Fruit fly (Drosophila melanogaster) whole organism, embryonic: ENCODE results near the gene Hf.

Experiments
- B-H2 ChIP-seq: fragments of 200-800 bp; sonication (Bioruptor generic); optimal IDR thresholded peaks from 2 replicates; lab custom pipeline; 2018; ENCODE audit warnings: missing biosample characterization, mild to moderate bottlenecking, missing genetic modification characterization
- CG10565 ChIP-seq: fragments of 200-800 bp; sonication (Bioruptor generic); optimal IDR thresholded peaks from 3 replicates; lab custom pipeline; 2016; ENCODE audit warnings: missing biosample characterization, mild to moderate bottlenecking, missing genetic modification characterization
- CG11456 ChIP-seq: fragments of 200-800 bp; sonication (Bioruptor generic); IDR thresholded peaks from 3 replicates; pipeline ENCODE4 v1.3.6; 2022; ENCODE audit warnings: missing biosample characterization, missing genetic modification characterization
- CG11696 ChIP-seq: fragments of 200-800 bp; sonication (Bioruptor generic); IDR thresholded peaks from 2 replicates; pipeline ENCODE4 v1.3.6; 2022; ENCODE audit warnings: missing biosample characterization, missing genetic modification characterization
- CG12236 ChIP-seq: fragments of 200-800 bp; sonication (Bioruptor generic); optimal IDR thresholded peaks from 2 replicates; lab custom pipeline; 2016; ENCODE audit warnings: missing biosample characterization, missing genetic modification characterization
- CG1233 ChIP-seq: fragments of 200-800 bp; sonication (Bioruptor generic); optimal IDR thresholded peaks from 4 replicates; lab custom pipeline; 2018; ENCODE audit warnings: missing biosample characterization, mild to moderate bottlenecking, missing genetic modification characterization
- CG13775 ChIP-seq: fragments of 200-800 bp; sonication (Bioruptor generic); optimal IDR thresholded peaks from 3 replicates; lab custom pipeline; 2017; ENCODE audit warnings: missing biosample characterization, mild to moderate bottlenecking, missing genetic modification characterization
- CG16813 ChIP-seq: fragments of 200-800 bp; sonication (Bioruptor generic); IDR thresholded peaks from 3 replicates; pipeline ENCODE4 v1.3.6; 2022; ENCODE audit warnings: missing biosample characterization, missing genetic modification characterization; ENCODE audit not compliant: partially characterized antibody
- CG1832 ChIP-seq: fragments of 200-800 bp; sonication (Bioruptor generic); optimal IDR thresholded peaks from 2 replicates; lab custom pipeline; 2017; ENCODE audit warnings: missing biosample characterization, mild to moderate bottlenecking, missing genetic modification characterization, inconsistent platforms
- CG2678 ChIP-seq: fragments of 200-800 bp; sonication (Bioruptor generic); optimal IDR thresholded peaks from 3 replicates; lab custom pipeline; 2019; ENCODE audit warnings: missing biosample characterization, mild to moderate bottlenecking, missing genetic modification characterization, moderate library complexity
- CG3281 ChIP-seq: fragments of 200-800 bp; sonication (Bioruptor generic); optimal IDR thresholded peaks from 3 replicates; lab custom pipeline; 2017; ENCODE audit warnings: missing biosample characterization, mild to moderate bottlenecking, missing genetic modification characterization
- CG33213 ChIP-seq: fragments of 200-800 bp; sonication (Bioruptor generic); optimal IDR thresholded peaks from 3 replicates; lab custom pipeline; 2016; ENCODE audit warnings: missing biosample characterization, missing genetic modification characterization
- CG4820 ChIP-seq: fragments of 200-800 bp; sonication (Bioruptor generic); optimal IDR thresholded peaks from 3 replicates; lab custom pipeline; 2016; ENCODE audit warnings: missing biosample characterization, missing genetic modification characterization
- CG7786 ChIP-seq: fragments of 200-800 bp; sonication (Bioruptor generic); optimal IDR thresholded peaks from 2 replicates; lab custom pipeline; 2016; ENCODE audit warnings: missing biosample characterization, missing genetic modification characterization
- CG9727 ChIP-seq: fragments of 200-800 bp; sonication (Bioruptor generic); optimal IDR thresholded peaks from 3 replicates; lab custom pipeline; 2017; ENCODE audit warnings: missing biosample characterization, mild to moderate bottlenecking, missing genetic modification characterization
- CkIIα-i1 ChIP-seq: fragments of 200-800 bp; sonication (Bioruptor generic); IDR thresholded peaks from 2 replicates; pipeline ENCODE4 v1.3.6; 2022; ENCODE audit warnings: missing biosample characterization, missing genetic modification characterization
- Dll ChIP-seq: fragments of 200-800 bp; sonication (Bioruptor generic); IDR thresholded peaks from 4 replicates; pipeline ENCODE4 v1.3.6; 2022; ENCODE audit warnings: missing biosample characterization, missing genetic modification characterization; ENCODE audit not compliant: partially characterized antibody
- Dp ChIP-seq: fragments of 200-800 bp; sonication (Bioruptor generic); optimal IDR thresholded peaks from 2 replicates; lab custom pipeline; 2018; ENCODE audit warnings: missing biosample characterization, mild to moderate bottlenecking, missing genetic modification characterization, moderate library complexity
- Eip74EF ChIP-seq, 2 experiments: fragments of 200-800 bp in 1 of 2; fragments of >200 bp in 1 of 2; sonication (Bioruptor generic) in 1 of 2; optimal IDR thresholded peaks; 2 replicates each; lab custom pipeline; 2017 to 2019; ENCODE audit warnings: missing biosample characterization in 2 of 2, missing genetic modification characterization in 2 of 2, mild to moderate bottlenecking in 1 of 2, moderate library complexity in 1 of 2
- HLHmδ ChIP-seq: fragments of 200-800 bp; sonication (Bioruptor generic); optimal IDR thresholded peaks from 2 replicates; lab custom pipeline; 2018; ENCODE audit warnings: missing biosample characterization, mild to moderate bottlenecking, missing genetic modification characterization, moderate library complexity
- HmgZ ChIP-seq: fragments of 200-800 bp; sonication (Bioruptor generic); optimal IDR thresholded peaks from 2 replicates; lab custom pipeline; 2018; ENCODE audit warnings: missing biosample characterization, mild to moderate bottlenecking, missing genetic modification characterization
- Hmr ChIP-seq: fragments of 200-800 bp; sonication (Bioruptor generic); optimal IDR thresholded peaks from 3 replicates; lab custom pipeline; 2017; ENCODE audit warnings: mild to moderate bottlenecking, missing biosample characterization, missing genetic modification reagents, missing genetic modification characterization
- Hmx ChIP-seq: fragments of 200-800 bp; sonication (Bioruptor generic); optimal IDR thresholded peaks from 2 replicates; lab custom pipeline; 2016; ENCODE audit warnings: missing biosample characterization, missing genetic modification characterization
- Jarid2 ChIP-seq: fragments of 200-800 bp; sonication (Bioruptor generic); optimal IDR thresholded peaks from 3 replicates; lab custom pipeline; 2017; ENCODE audit warnings: mild to moderate bottlenecking, missing biosample characterization, missing genetic modification reagents, missing genetic modification characterization
- Sox102F ChIP-seq: fragments of 200-800 bp; sonication (Bioruptor generic); optimal IDR thresholded peaks from 2 replicates; lab custom pipeline; 2018; ENCODE audit warnings: missing biosample characterization, mild to moderate bottlenecking, missing genetic modification characterization, moderate library complexity
- Stat92E ChIP-seq, 3 experiments: fragments of >200 bp in 2 of 3; fragments of 200-800 bp in 1 of 3; sonication (Bioruptor generic) in 1 of 3; optimal IDR thresholded peaks; 2 replicates each; lab custom pipeline; 2017 to 2019; ENCODE audit warnings: missing biosample characterization in 3 of 3, missing genetic modification characterization in 3 of 3, mild to moderate bottlenecking in 1 of 3, moderate library complexity in 1 of 3
- amos ChIP-seq: fragments of 200-800 bp; sonication (Bioruptor generic); IDR thresholded peaks from 2 replicates; pipeline ENCODE4 v1.3.6; 2022; ENCODE audit warnings: missing biosample characterization, missing genetic modification characterization; ENCODE audit not compliant: partially characterized antibody
- bsh ChIP-seq, 2 experiments: fragments of 200-800 bp; sonication (Bioruptor generic); optimal IDR thresholded peaks; 2 replicates each; lab custom pipeline; 2017 to 2018; ENCODE audit warnings: mild to moderate bottlenecking in 2 of 2, missing biosample characterization in 2 of 2, missing genetic modification characterization in 2 of 2, moderate library complexity in 1 of 2
- caup ChIP-seq: fragments of 200-800 bp; sonication (Bioruptor generic); optimal IDR thresholded peaks from 3 replicates; lab custom pipeline; 2017; ENCODE audit warnings: missing biosample characterization, mild to moderate bottlenecking, missing genetic modification characterization, moderate library complexity; ENCODE audit not compliant: severe bottlenecking
- croc ChIP-seq: fragments of 200-800 bp; sonication (Bioruptor generic); conservative IDR thresholded peaks from 3 replicates; pipeline ENCODE4 v1.3.6; 2022; ENCODE audit warnings: missing biosample characterization, missing genetic modification characterization
- crol ChIP-seq: fragments of 200-800 bp; sonication (Bioruptor generic); IDR thresholded peaks from 2 replicates; pipeline ENCODE4 v1.3.6; 2022; ENCODE audit warnings: missing biosample characterization, missing genetic modification characterization
- crp ChIP-seq, 2 experiments: fragments of 200-800 bp; sonication (Bioruptor generic); optimal IDR thresholded peaks; 2 replicates in 1 of 2; 3 replicates in 1 of 2; lab custom pipeline; 2017; ENCODE audit warnings: missing biosample characterization in 2 of 2, missing genetic modification characterization in 2 of 2, mild to moderate bottlenecking in 1 of 2, moderate library complexity in 1 of 2
- danr ChIP-seq: fragments of 200-800 bp; sonication (Bioruptor generic); IDR thresholded peaks from 2 replicates; pipeline ENCODE4 v1.3.6; 2022; ENCODE audit warnings: missing biosample characterization, missing genetic modification characterization
- dmrt11E ChIP-seq: fragments of 200-800 bp; sonication (Bioruptor generic); optimal IDR thresholded peaks from 3 replicates; lab custom pipeline; 2018; ENCODE audit warnings: missing biosample characterization, mild to moderate bottlenecking, missing genetic modification characterization, moderate library complexity
- dmrt99B ChIP-seq: fragments of 200-800 bp; sonication (Bioruptor generic); optimal IDR thresholded peaks from 2 replicates; lab custom pipeline; 2018; ENCODE audit warnings: missing biosample characterization, mild to moderate bottlenecking, missing genetic modification characterization, moderate library complexity
- dpn ChIP-seq, 2 experiments: fragments of 200-800 bp; sonication (Bioruptor generic); optimal IDR thresholded peaks; 3 replicates each; lab custom pipeline; 2016; ENCODE audit warnings: missing biosample characterization in 2 of 2, missing genetic modification characterization in 2 of 2
- fu2 ChIP-seq: fragments of 200-800 bp; sonication (Bioruptor generic); optimal IDR thresholded peaks from 2 replicates; lab custom pipeline; 2016; ENCODE audit warnings: missing biosample characterization, missing genetic modification characterization
- gro ChIP-seq: fragments of 200-800 bp; sonication (Bioruptor generic); optimal IDR thresholded peaks from 2 replicates; lab custom pipeline; 2016; ENCODE audit warnings: missing biosample characterization, missing genetic modification characterization
- jigr1 ChIP-seq: fragments of 200-800 bp; sonication (Bioruptor generic); IDR thresholded peaks from 3 replicates; pipeline ENCODE4 v1.3.6; 2022; ENCODE audit warnings: missing biosample characterization, missing genetic modification characterization
- lab ChIP-seq: fragments of 200-800 bp; sonication (Bioruptor generic); optimal IDR thresholded peaks from 3 replicates; lab custom pipeline; 2017; ENCODE audit warnings: missing biosample characterization, missing genetic modification characterization, mild to moderate bottlenecking, moderate library complexity, missing genetic modification reagents
- oc ChIP-seq: fragments of 200-800 bp; sonication (Bioruptor generic); optimal IDR thresholded peaks from 2 replicates; lab custom pipeline; 2018; ENCODE audit warnings: missing biosample characterization, mild to moderate bottlenecking, missing genetic modification characterization, moderate library complexity
- pfk ChIP-seq: fragments of 200-800 bp; sonication (Bioruptor generic); optimal IDR thresholded peaks from 2 replicates; lab custom pipeline; 2018; ENCODE audit warnings: missing biosample characterization, mild to moderate bottlenecking, missing genetic modification characterization, moderate library complexity
- prd ChIP-seq, 3 experiments: fragments of >200 bp in 2 of 3; fragments of 200-800 bp in 1 of 3; sonication (Bioruptor generic) in 1 of 3; optimal IDR thresholded peaks in 2 of 3; IDR thresholded peaks in 1 of 3; 2 replicates in 2 of 3; 3 replicates in 1 of 3; pipeline versions ENCODE4 v1.3.6 to Lab custom; 2017 to 2022; ENCODE audit warnings: missing biosample characterization in 1 of 3, missing genetic modification characterization in 1 of 3
- sens ChIP-seq: fragments of 200-800 bp; sonication (Bioruptor generic); peaks from one replicate; lab custom pipeline; 2016; ENCODE audit warnings: missing biosample characterization, missing genetic modification characterization
- sens-2 ChIP-seq: fragments of 200-800 bp; sonication (Bioruptor generic); IDR thresholded peaks from 2 replicates; pipeline ENCODE4 v1.3.6; 2022; ENCODE audit warnings: missing biosample characterization, missing genetic modification characterization
- seq ChIP-seq: fragments of 200-800 bp; sonication (Bioruptor generic); IDR thresholded peaks from 2 replicates; pipeline ENCODE4 v1.3.6; 2022; ENCODE audit warnings: missing biosample characterization, missing genetic modification characterization
- ssp ChIP-seq: fragments of 200-800 bp; sonication (Bioruptor generic); IDR thresholded peaks from 2 replicates; pipeline ENCODE4 v1.3.6; 2022; ENCODE audit warnings: missing biosample characterization, missing genetic modification characterization
- zen ChIP-seq: fragments of 200-800 bp; sonication (Bioruptor generic); optimal IDR thresholded peaks from 3 replicates; lab custom pipeline; 2018; ENCODE audit warnings: missing biosample characterization, mild to moderate bottlenecking, missing genetic modification characterization, moderate library complexity

Gene Hf

dm6 chr2L:19987875-19988665 is 20.6 kb upstream of the Hf start (continued):
- TF ChIP-seq pfk (no peak), gro (GFP tag; lab: Kevin White, UChicago) (no peak), Sox102F (GFP tag; lab: Kevin White, UChicago) (no peak), CG11696 (no peak), CG7786 (GFP tag; lab: Kevin White, UChicago) (no peak), Dp (GFP tag; lab: Kevin White, UChicago) (no peak), HLHmδ (GFP tag; lab: Kevin White, UChicago) (no peak), sens-2 (GFP tag; lab: Robert Waterston, UW) (no peak), Jarid2 (no peak), amos (GFP tag; lab: Robert Waterston, UW) (no peak), CG1233 (GFP tag; lab: Kevin White, UChicago) (no peak), CG9727 (no peak), Stat92E (GFP tag; optimal IDR thresholded peaks at IDR 0.05; lab: Kevin White, UChicago) (no peak), CG16813 (no peak), CG13775 (GFP tag; lab: Kevin White, UChicago) (no peak), Hmr (GFP tag; lab: Kevin White, UChicago) (peak; percentile 17), seq (GFP tag; lab: Robert Waterston, UW) (no peak), fu2 (GFP tag; lab: Kevin White, UChicago) (no peak), HmgZ (tag; lab: Kevin White, UChicago) (no peak), B-H2 (GFP tag; lab: Kevin White, UChicago) (no peak), CG10565 (no peak), croc (GFP tag; lab: Robert Waterston, UW) (no peak), oc (tag; lab: Kevin White, UChicago) (no peak), CG12236 (GFP tag; lab: Kevin White, UChicago) (no peak), CG33213 (GFP tag; lab: Kevin White, UChicago) (no peak), crol (GFP tag; lab: Robert Waterston, UW) (no peak), CG2678 (tag; lab: Kevin White, UChicago) (peak; percentile 15), CG11456 (GFP tag; lab: Robert Waterston, UW) (no peak), Hmx (no peak), danr (GFP tag; lab: Robert Waterston, UW) (no peak), prd (optimal IDR thresholded peaks at IDR 0.05; lab: Kevin White, UChicago) (no peak), prd (GFP tag; IDR thresholded peaks at IDR 0.05; lab: Robert Waterston, UW) (no peak), sens (GFP tag; lab: Kevin White, UChicago) (peak; percentile 57), bsh (GFP tag; optimal IDR thresholded peaks at IDR 0.05; lab: Kevin White, UChicago) (no peak), zen (tag; lab: Kevin White, UChicago) (no peak), CG1832 (GFP tag; lab: Kevin White, UChicago) (no peak), ssp (GFP tag; lab: Robert Waterston, UW) (no peak), dmrt99B (tag; lab: Kevin White, UChicago) (no peak), crp (GFP tag; optimal IDR thresholded peaks at IDR 0.05; lab: Kevin White, UChicago) (no peak), CkIIα-i1 (GFP tag; lab: Robert Waterston, UW) (no peak), lab (GFP tag; lab: Kevin White, UChicago) (peak; percentile 30), jigr1 (GFP tag; lab: Robert Waterston, UW) (no peak), Dll (no peak), dmrt11E (no peak), CG4820 (GFP tag; lab: Kevin White, UChicago) (no peak), dpn (GFP tag; optimal IDR thresholded peaks at IDR 0.05; lab: Kevin White, UChicago) (no peak), caup (GFP tag; lab: Kevin White, UChicago) (no peak), CG3281 (GFP tag; lab: Kevin White, UChicago) (no peak), Eip74EF (GFP tag; optimal IDR thresholded peaks at IDR 0.05; lab: Kevin White, UChicago) (no peak)
